Fruit fly (Drosophila melanogaster): Measurements from ENCODE around the gene ppk19.

dm6 chr3R:29699220-29699619, 27.0 kb downstream of the ppk19 start:
- TF ChIP-seq CG6854 (GFP tag; optimal IDR thresholded peaks at IDR 0.05) (no peak), Gug (GFP tag; IDR thresholded peaks at IDR 0.05) (no peak), CG6276 (GFP tag; optimal IDR thresholded peaks at IDR 0.05) (no peak), Hr38 (GFP tag; optimal IDR thresholded peaks at IDR 0.05) (no peak), vri (GFP tag; optimal IDR thresholded peaks at IDR 0.05) (no peak), Blimp-1 (GFP tag; optimal IDR thresholded peaks at IDR 0.05) (no peak), lz (GFP tag; optimal IDR thresholded peaks at IDR 0.05) (no peak), CG8632 (GFP tag; optimal IDR thresholded peaks at IDR 0.05) (no peak), Ets96B (tag; optimal IDR thresholded peaks at IDR 0.05) (no peak), achi (GFP tag; optimal IDR thresholded peaks at IDR 0.05) (no peak), net (GFP tag; optimal IDR thresholded peaks at IDR 0.05) (no peak)
